Worm (Caenorhabditis elegans): Measurements from ENCODE around the gene C25A8.2.

Gene C25A8.2

DNA sequence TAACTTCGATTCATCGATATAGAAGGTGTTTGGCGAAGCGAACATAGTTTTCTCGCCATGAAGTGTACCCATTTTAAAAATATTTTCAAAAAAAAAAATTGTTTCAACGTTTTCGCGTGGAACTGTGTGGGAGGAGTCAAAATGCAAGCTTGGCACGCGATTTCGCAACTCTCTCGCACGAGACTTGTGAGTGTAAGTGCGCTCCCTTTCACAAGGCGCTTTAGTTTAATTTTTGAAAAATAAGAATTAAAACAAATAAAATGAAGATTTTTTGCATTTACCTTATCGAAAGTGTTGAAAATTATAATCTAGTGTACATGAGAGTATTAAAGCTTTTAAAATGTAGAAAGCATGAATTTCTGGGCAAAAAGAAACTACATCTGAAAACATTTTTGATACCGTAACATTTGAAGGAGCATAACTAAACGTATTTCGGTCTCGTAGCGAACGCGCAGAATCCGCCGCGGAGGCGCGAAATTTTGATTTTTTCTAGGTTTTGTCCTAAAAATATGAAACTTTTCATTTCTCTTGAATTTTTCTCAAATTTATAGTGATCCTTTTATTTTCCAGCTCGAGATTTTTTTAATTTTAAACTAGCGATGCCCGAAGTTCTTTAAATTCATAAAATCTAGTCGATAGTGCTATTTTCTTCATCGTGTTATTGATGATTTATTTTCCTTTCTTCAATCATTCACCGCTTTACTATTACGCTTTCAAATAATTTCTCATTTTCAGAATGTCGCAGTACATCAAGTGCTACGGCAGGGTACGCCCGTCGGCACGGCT is 30.0 kb downstream of the C25A8.2 start, which contains the start of the genes cogc-2 and klp-18 (continued):
- TF ChIP-seq pqm-1 (tag; optimal IDR thresholded peaks at IDR 0.05), result no peak
- TF ChIP-seq mxl-2 (GFP tag; conservative IDR thresholded peaks at IDR 0.05), result no peak
- TF ChIP-seq nhr-6 (tag; optimal IDR thresholded peaks at IDR 0.05), result peak; percentile 86
- TF ChIP-seq F37D6.2 (tag; optimal IDR thresholded peaks at IDR 0.05), result peak; percentile 9
- peak; percentile 56 for TF ChIP-seq nhr-77 (tag; optimal IDR thresholded peaks at IDR 0.05)
- TF ChIP-seq madf-9 (GFP tag; conservative IDR thresholded peaks at IDR 0.05), result no peak
- no peak for TF ChIP-seq daf-12 (tag; optimal IDR thresholded peaks at IDR 0.05)
- peak; percentile 59; the same call in 1 of the 2 replicates for TF ChIP-seq pha-4 (GFP tag; IDR thresholded peaks at IDR 0.05)
- peak; percentile 50 for TF ChIP-seq pha-4 (tag; optimal IDR thresholded peaks at IDR 0.05)
- TF ChIP-seq zip-2 (tag; optimal IDR thresholded peaks at IDR 0.05), result peak; percentile 28
- TF ChIP-seq daf-16 (GFP tag; optimal IDR thresholded peaks at IDR 0.05), result no peak
- TF ChIP-seq daf-16 (tag; optimal IDR thresholded peaks at IDR 0.05), result peak; percentile 58

DNA sequence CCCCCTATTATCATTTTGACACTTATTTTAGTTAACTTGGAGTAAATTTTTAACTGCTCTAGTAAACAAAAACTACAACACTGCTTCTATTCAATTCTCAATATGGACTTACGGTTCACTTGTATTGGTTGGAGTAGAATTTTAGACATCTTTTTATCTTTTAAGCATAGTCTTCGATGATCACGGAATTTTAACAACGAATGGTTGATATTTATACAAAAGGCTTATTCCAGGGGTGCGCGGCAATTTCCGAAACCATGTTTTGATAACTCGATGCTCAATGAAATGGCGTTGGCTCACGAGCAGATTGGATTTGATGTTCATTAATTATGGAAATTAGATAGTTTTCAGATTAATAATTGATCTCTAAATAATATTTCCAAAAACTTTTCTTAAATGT is 33.8 kb downstream of the C25A8.2 start:
- TF ChIP-seq lin-38 (GFP tag; IDR thresholded peaks at IDR 0.05), result peak; percentile 63
- TF ChIP-seq nhr-111 (GFP tag; optimal IDR thresholded peaks at IDR 0.05), result peak; percentile 78
- TF ChIP-seq vab-7 (GFP tag; IDR thresholded peaks at IDR 0.05), result no peak
- no peak for TF ChIP-seq zag-1 (tag; optimal IDR thresholded peaks at IDR 0.05)
- TF ChIP-seq aha-1 (tag), result peak; percentile 0
- TF ChIP-seq ZK546.5 (tag; optimal IDR thresholded peaks at IDR 0.05), result no peak
- 0 out of 2 replicates have a peak, but pooled peaks have one; percentile 13 for TF ChIP-seq zfp-3 (GFP tag; conservative IDR thresholded peaks at IDR 0.05)
- peak in 1 of 2 experiments; percentile 68; a peak in 1 of 4 replicates for TF ChIP-seq madf-5 (GFP tag; IDR thresholded peaks at IDR 0.05)
- TF ChIP-seq arid-1 (GFP tag; conservative IDR thresholded peaks at IDR 0.05), result peak; percentile 45; the same call in 1 of the 2 replicates
- peak; percentile 78 for TF ChIP-seq snpc-1.2 (GFP tag; IDR thresholded peaks at IDR 0.05)
- TF ChIP-seq pqm-1 (tag; optimal IDR thresholded peaks at IDR 0.05), result no peak
- TF ChIP-seq Y5F2A.4 (GFP tag; optimal IDR thresholded peaks at IDR 0.05), result peak; percentile 19
- TF ChIP-seq F49E8.2 (tag; optimal IDR thresholded peaks at IDR 0.05; ENCODE audit: borderline replicate concordance), result peak; percentile 87

DNA sequence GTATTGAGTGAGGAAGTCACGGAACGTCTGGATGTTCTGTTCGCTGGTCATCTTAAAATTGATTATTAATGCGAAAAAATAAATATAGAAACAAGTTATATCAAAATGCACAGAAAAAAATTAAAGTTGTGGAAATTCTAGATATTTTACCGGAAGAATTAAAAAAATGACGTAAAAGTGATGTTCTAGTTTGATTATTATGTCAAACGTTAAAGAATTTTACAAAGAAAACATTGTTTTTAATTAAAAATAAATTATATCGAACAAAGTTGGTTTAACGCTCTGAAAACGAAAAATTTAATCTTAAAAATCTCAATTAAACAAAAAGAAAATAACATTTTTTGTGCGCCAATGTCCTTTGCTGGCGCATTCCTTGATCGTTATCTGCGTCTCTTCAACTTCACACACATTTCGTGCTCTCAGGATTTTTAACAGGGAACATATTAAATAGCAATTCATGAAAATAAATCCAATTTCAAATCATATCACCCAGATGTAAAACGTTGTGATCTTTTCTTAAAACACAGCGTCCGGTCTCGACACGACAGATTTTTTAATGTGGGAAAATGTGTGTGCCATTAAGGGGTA is 35.0 kb downstream of the C25A8.2 start, which contains the start of gene tin-9.1:
Gene tin-9.1 (minus strand): TSS at position 51 of the 588 bp plus-strand sequence.
- no peak for TF ChIP-seq dmd-9 (GFP tag; IDR thresholded peaks at IDR 0.05)
- no peak for TF ChIP-seq jun-1 (tag; optimal IDR thresholded peaks at IDR 0.05)
- TF ChIP-seq mxl-3 (GFP tag; optimal IDR thresholded peaks at IDR 0.05), result no peak
- TF ChIP-seq spr-3 (GFP tag; optimal IDR thresholded peaks at IDR 0.05), result no peak
- TF ChIP-seq zip-11 (GFP tag; IDR thresholded peaks at IDR 0.05), result no peak
- TF ChIP-seq rbr-2 (tag; optimal IDR thresholded peaks at IDR 0.05), result peak; percentile 52
- peak; percentile 58 for TF ChIP-seq dmd-6 (GFP tag; IDR thresholded peaks at IDR 0.05)
- TF ChIP-seq ZK546.5 (tag; optimal IDR thresholded peaks at IDR 0.05), result no peak
- no peak for TF ChIP-seq daf-19 (GFP tag; conservative IDR thresholded peaks at IDR 0.05)
- TF ChIP-seq egl-27 (tag; optimal IDR thresholded peaks at IDR 0.05), result no peak
- no peak for TF ChIP-seq nhr-42 (GFP tag; IDR thresholded peaks at IDR 0.05)
- peak; percentile 35 for TF ChIP-seq aha-1 (tag)
- peak; percentile 88 for TF ChIP-seq mes-2 (tag; optimal IDR thresholded peaks at IDR 0.05; ENCODE audit: poor library complexity, severe bottlenecking)
- no peak for TF ChIP-seq ceh-32 (tag; optimal IDR thresholded peaks at IDR 0.05; ENCODE audit: poor library complexity)
- TF ChIP-seq unc-39 (tag; optimal IDR thresholded peaks at IDR 0.05), result no peak
- TF ChIP-seq fos-1 (tag; optimal IDR thresholded peaks at IDR 0.05), result no peak
- TF ChIP-seq lsy-2 (tag; optimal IDR thresholded peaks at IDR 0.05), result peak in 1 of 2 experiments; percentile 92
- no peak for TF ChIP-seq F10B5.3 (tag; optimal IDR thresholded peaks at IDR 0.05)
- TF ChIP-seq lin-15B (tag; optimal IDR thresholded peaks at IDR 0.05), result no peak
- TF ChIP-seq mdl-1 (tag; optimal IDR thresholded peaks at IDR 0.05), result no peak
- no peak for TF ChIP-seq madf-9 (GFP tag; conservative IDR thresholded peaks at IDR 0.05)
- TF ChIP-seq madf-5 (GFP tag; IDR thresholded peaks at IDR 0.05), result no peak
- TF ChIP-seq F37D6.2 (tag; optimal IDR thresholded peaks at IDR 0.05), result peak; percentile 21
- peak; percentile 75 for TF ChIP-seq dpl-1 (GFP tag; optimal IDR thresholded peaks at IDR 0.05)
- no peak for TF ChIP-seq set-16 (GFP tag; IDR thresholded peaks at IDR 0.05)
- no peak for TF ChIP-seq nhr-76 (tag; optimal IDR thresholded peaks at IDR 0.05)
- TF ChIP-seq daf-16 (GFP tag; optimal IDR thresholded peaks at IDR 0.05), result no peak
- peak; percentile 53 for TF ChIP-seq daf-16 (tag; optimal IDR thresholded peaks at IDR 0.05)
- no peak; the same call in 1 of the 2 replicates for TF ChIP-seq lin-1 (GFP tag; IDR thresholded peaks at IDR 0.05)
- no peak for TF ChIP-seq nhr-77 (tag; optimal IDR thresholded peaks at IDR 0.05)

All from whole organism, L4 larva.